Worm (Caenorhabditis elegans) whole organism, L1 larva: ENCODE results near the gene lelo-2.

Experiments
- ama-1 ChIP-seq: fragments of 150-350 bp; optimal IDR thresholded peaks from 2 replicates; lab custom pipeline; 2014
- ceh-82 ChIP-seq, 3 experiments: fragments of 150-350 bp in 1 of 3; sonication (generic microtip) in 2 of 3; optimal IDR thresholded peaks; 2 replicates each; lab custom pipeline; 2014 to 2017; ENCODE audit warnings: missing biosample characterization in 3 of 3, missing genetic modification characterization in 3 of 3
- elt-3 ChIP-seq, 6 experiments: fragments of 150-350 bp in 1 of 6; sonication (generic microtip); optimal IDR thresholded peaks; 2 replicates each; lab custom pipeline; 2017 to 2018; ENCODE audit warnings: missing biosample characterization in 6 of 6, missing genetic modification characterization in 6 of 6, inconsistent platforms in 1 of 6
- fkh-10 ChIP-seq: sonication (generic microtip); optimal IDR thresholded peaks from 2 replicates; lab custom pipeline; 2017; ENCODE audit warnings: missing biosample characterization, missing genetic modification reagents, missing genetic modification characterization
- rnt-1 ChIP-seq: sonication (generic microtip); optimal IDR thresholded peaks from 2 replicates; lab custom pipeline; 2016; ENCODE audit warnings: mild to moderate bottlenecking, missing genetic modification characterization, moderate library complexity, missing compliant biosample characterization
- tbx-2 ChIP-seq: sonication (generic microtip); optimal IDR thresholded peaks from 2 replicates; lab custom pipeline; 2016; ENCODE audit warnings: missing genetic modification characterization, missing compliant biosample characterization
- unc-30 ChIP-seq: sonication (generic microtip); optimal IDR thresholded peaks from 2 replicates; lab custom pipeline; 2017; ENCODE audit warnings: missing biosample characterization, missing genetic modification characterization
- xbp-1 ChIP-seq: sonication (generic microtip); optimal IDR thresholded peaks from 2 replicates; lab custom pipeline; 2016; ENCODE audit warnings: missing genetic modification characterization, missing compliant biosample characterization
- ztf-11 ChIP-seq, 2 experiments: sonication (generic microtip); optimal IDR thresholded peaks; 2 replicates each; lab custom pipeline; 2016 to 2017; ENCODE audit warnings: missing genetic modification characterization in 2 of 2, missing biosample characterization in 1 of 2, missing compliant biosample characterization in 1 of 2

- TF ChIP-seq xbp-1 (tag; lab: Kevin White, UChicago) (no peak), rnt-1 (tag; lab: Kevin White, UChicago) (no peak), ceh-82 (tag; optimal IDR thresholded peaks at IDR 0.05; lab: Kevin White, UChicago) (no peak), ztf-11 (tag; optimal IDR thresholded peaks at IDR 0.05; lab: Kevin White, UChicago) (no peak), elt-3 (tag; optimal IDR thresholded peaks at IDR 0.05; lab: Kevin White, UChicago) (no peak), tbx-2 (no peak), fkh-10 (GFP tag; lab: Kevin White, UChicago) (no peak), ama-1 (lab: Kevin White, UChicago) (no peak), unc-30 (tag; lab: Kevin White, UChicago) (no peak)
Observed at ce11 chrIII:1395355-1395754, 31.7 kb downstream of the lelo-2 start.
